Worm (Caenorhabditis elegans): ENCODE measurements around the gene glr-7.

The glr-7 gene

ce11 chrX:2426932-2427331 is 7.3 kb upstream of the glr-7 start:
- TF ChIP-seq elt-1 (tag; optimal IDR thresholded peaks at IDR 0.05; ENCODE audit: borderline replicate concordance, insufficient read depth) (peak; percentile 30), elt-3 (tag; optimal IDR thresholded peaks at IDR 0.05) (no peak), unc-39 (tag; optimal IDR thresholded peaks at IDR 0.05) (no peak), unc-62 (GFP tag; optimal IDR thresholded peaks at IDR 0.05) (peak; percentile 54)

- peak; percentile 4 for TF ChIP-seq pha-4 (tag; optimal IDR thresholded peaks at IDR 0.05)
- TF ChIP-seq ztf-11 (tag; optimal IDR thresholded peaks at IDR 0.05): no peak
These were observed 5.6 kb upstream of the glr-7 start for ce11 chrX:2425284-2425683.

- TF ChIP-seq nhr-76 (tag; optimal IDR thresholded peaks at IDR 0.05) (no peak), sem-2 (GFP tag; optimal IDR thresholded peaks at IDR 0.05) (no peak), elt-3 (tag; optimal IDR thresholded peaks at IDR 0.05) (no peak)
These were observed 2.4 kb upstream of the glr-7 start for ce11 chrX:2422123-2422522.

- TF ChIP-seq tbx-8 (GFP tag; optimal IDR thresholded peaks at IDR 0.05): no peak
- TF ChIP-seq drap-1 (GFP tag; optimal IDR thresholded peaks at IDR 0.05): no peak
- TF ChIP-seq M03D4.4 (tag; optimal IDR thresholded peaks at IDR 0.05): no peak
- TF ChIP-seq nhr-76 (tag; optimal IDR thresholded peaks at IDR 0.05): no peak
- TF ChIP-seq sptf-1 (tag; optimal IDR thresholded peaks at IDR 0.05): no peak
- TF ChIP-seq lin-13 (tag; optimal IDR thresholded peaks at IDR 0.05): no peak
- no peak for TF ChIP-seq nhr-2 (tag; optimal IDR thresholded peaks at IDR 0.05)
These were observed 6.4 kb downstream of the glr-7 start, which contains the start of gene hlh-15 for ce11 chrX:2413277-2413676. hlh-15 (minus strand) TSS chrX:2413377.

- TF ChIP-seq lin-13 (tag; optimal IDR thresholded peaks at IDR 0.05) (no peak), ceh-39 (tag; optimal IDR thresholded peaks at IDR 0.05) (no peak), elt-1 (tag; optimal IDR thresholded peaks at IDR 0.05; ENCODE audit: borderline replicate concordance, insufficient read depth) (no peak), mab-5 (tag; optimal IDR thresholded peaks at IDR 0.05) (no peak), elt-3 (tag; optimal IDR thresholded peaks at IDR 0.05) (no peak), tbx-8 (GFP tag; optimal IDR thresholded peaks at IDR 0.05) (no peak), nhr-2 (tag; optimal IDR thresholded peaks at IDR 0.05) (no peak), mep-1 (tag; optimal IDR thresholded peaks at IDR 0.05) (no peak), snpc-4 (tag; optimal IDR thresholded peaks at IDR 0.05) (no peak), cnd-1 (tag; optimal IDR thresholded peaks at IDR 0.05) (no peak), M03D4.4 (tag; optimal IDR thresholded peaks at IDR 0.05) (no peak), lsy-2 (tag; optimal IDR thresholded peaks at IDR 0.05) (no peak), drap-1 (GFP tag; optimal IDR thresholded peaks at IDR 0.05) (no peak), zip-8 (tag; optimal IDR thresholded peaks at IDR 0.05) (no peak), sem-2 (GFP tag; optimal IDR thresholded peaks at IDR 0.05) (no peak), nhr-12 (tag; optimal IDR thresholded peaks at IDR 0.05) (no peak), sptf-1 (tag; optimal IDR thresholded peaks at IDR 0.05) (no peak), nhr-28 (tag; optimal IDR thresholded peaks at IDR 0.05) (no peak)
These were observed 8.7 kb downstream of the glr-7 start for ce11 chrX:2410978-2411377.

- TF ChIP-seq bed-3 (GFP tag; optimal IDR thresholded peaks at IDR 0.05) (no peak), unc-39 (tag; optimal IDR thresholded peaks at IDR 0.05) (no peak), blmp-1 (tag; optimal IDR thresholded peaks at IDR 0.05) (no peak), ceh-39 (tag; optimal IDR thresholded peaks at IDR 0.05) (no peak), ceh-83 (GFP tag; optimal IDR thresholded peaks at IDR 0.05) (no peak), unc-62 (GFP tag; optimal IDR thresholded peaks at IDR 0.05) (no peak), pha-4 (tag; optimal IDR thresholded peaks at IDR 0.05) (no peak), nhr-237 (tag; optimal IDR thresholded peaks at IDR 0.05) (no peak), sptf-1 (tag; optimal IDR thresholded peaks at IDR 0.05) (no peak), mep-1 (tag; optimal IDR thresholded peaks at IDR 0.05) (no peak), nhr-76 (tag; optimal IDR thresholded peaks at IDR 0.05) (no peak), nhr-28 (tag; optimal IDR thresholded peaks at IDR 0.05) (no peak), ceh-43 (GFP tag; optimal IDR thresholded peaks at IDR 0.05) (no peak), lin-13 (tag; optimal IDR thresholded peaks at IDR 0.05) (no peak), ztf-11 (tag; optimal IDR thresholded peaks at IDR 0.05) (no peak), ces-1 (GFP tag; optimal IDR thresholded peaks at IDR 0.05) (no peak), hlh-1 (tag; optimal IDR thresholded peaks at IDR 0.05) (no peak), mab-5 (tag; optimal IDR thresholded peaks at IDR 0.05) (no peak), elt-3 (tag; optimal IDR thresholded peaks at IDR 0.05) (no peak), tbx-8 (GFP tag; optimal IDR thresholded peaks at IDR 0.05) (no peak)
These were observed 10.4 kb downstream of the glr-7 start, which contains the start of the genes C43H6.12 and trpp-12 for ce11 chrX:2409243-2409741. C43H6.12 (plus strand) TSS chrX:2409607. trpp-12 (plus strand) TSS chrX:2409691.
